Worm (Caenorhabditis elegans) whole organism, L4 larva: Measurements from ENCODE around the gene dhcr-24.

Experiments used
- D1046.2 ChIP-seq: fragments of 200-800 bp; sonication (Bioruptor generic); IDR thresholded peaks from 2 replicates; pipeline ENCODE4 v1.3.6; 2022; ENCODE audit warnings: missing genetic modification characterization, missing compliant biosample characterization
- F26F4.8 ChIP-seq: fragments of 200-800 bp; sonication (Bioruptor generic); conservative IDR thresholded peaks from 2 replicates; pipeline ENCODE4 v1.3.6; 2022; ENCODE audit warnings: missing genetic modification characterization, missing compliant biosample characterization
- R02D3.7 ChIP-seq: fragments of 150-350 bp; sonication (generic microtip); optimal IDR thresholded peaks from 3 replicates; lab custom pipeline; 2014; ENCODE audit warnings: missing biosample characterization, missing genetic modification characterization
- Y105C5A.15 ChIP-seq: fragments of 200-800 bp; sonication (Bioruptor generic); IDR thresholded peaks from 2 replicates; pipeline ENCODE4 v1.3.6; 2022; ENCODE audit warnings: missing genetic modification characterization, missing compliant biosample characterization
- Y48G9A.11 ChIP-seq: fragments of 200-800 bp; sonication (Bioruptor generic); IDR thresholded peaks from 2 replicates; pipeline ENCODE4 v1.3.6; 2022; ENCODE audit warnings: missing genetic modification reagents, missing genetic modification characterization, missing compliant biosample characterization
- aha-1 ChIP-seq: fragments of 150-350 bp; peaks from one replicate; lab custom pipeline; 2014; ENCODE audit warnings: missing biosample characterization, missing genetic modification characterization
- arid-1 ChIP-seq: fragments of 200-800 bp; sonication (Bioruptor generic); conservative IDR thresholded peaks from 2 replicates; pipeline ENCODE4 v1.3.6; 2022; ENCODE audit warnings: missing genetic modification reagents, missing genetic modification characterization, missing compliant biosample characterization
- ceh-28 ChIP-seq: fragments of 150-350 bp; optimal IDR thresholded peaks from 2 replicates; lab custom pipeline; 2014; ENCODE audit warnings: missing biosample characterization, missing genetic modification reagents, missing genetic modification characterization
- ceh-44 ChIP-seq: fragments of 200-800 bp; sonication (Bioruptor generic); IDR thresholded peaks from 2 replicates; pipeline ENCODE4 v1.3.6; 2022; ENCODE audit warnings: missing genetic modification reagents, missing genetic modification characterization, missing compliant biosample characterization
- ceh-82 ChIP-seq: sonication (generic microtip); optimal IDR thresholded peaks from 2 replicates; lab custom pipeline; 2017; ENCODE audit warnings: missing biosample characterization, missing genetic modification characterization
- ces-1 ChIP-seq: fragments of 150-350 bp; sonication (generic microtip); optimal IDR thresholded peaks from 4 replicates; lab custom pipeline; 2014; ENCODE audit warnings: missing biosample characterization, missing genetic modification reagents, missing genetic modification characterization
- daf-16 ChIP-seq, 3 experiments: sonication (generic microtip); optimal IDR thresholded peaks; 2 replicates each; lab custom pipeline; 2016 to 2017; ENCODE audit warnings: missing genetic modification characterization in 3 of 3, missing genetic modification reagents in 3 of 3, mild to moderate bottlenecking in 2 of 3, missing compliant biosample characterization in 2 of 3, missing biosample characterization in 1 of 3, moderate library complexity in 1 of 3
- daf-19 ChIP-seq: fragments of 200-800 bp; sonication (Bioruptor generic); conservative IDR thresholded peaks from 2 replicates; pipeline ENCODE4 v1.3.6; 2022; ENCODE audit warnings: missing genetic modification characterization, missing compliant biosample characterization
- dmd-6 ChIP-seq: fragments of 200-800 bp; sonication (Bioruptor generic); IDR thresholded peaks from 2 replicates; pipeline ENCODE4 v1.3.6; 2022; ENCODE audit warnings: missing genetic modification reagents, missing genetic modification characterization, missing compliant biosample characterization
- dmd-9 ChIP-seq: fragments of 200-800 bp; sonication (Bioruptor generic); IDR thresholded peaks from 2 replicates; pipeline ENCODE4 v1.3.6; 2022; ENCODE audit warnings: missing genetic modification reagents, missing genetic modification characterization, missing compliant biosample characterization
- dpl-1 ChIP-seq: fragments of 150-350 bp; optimal IDR thresholded peaks from 2 replicates; lab custom pipeline; 2014; ENCODE audit warnings: missing biosample characterization, missing genetic modification reagents, missing genetic modification characterization
- duxl-1 ChIP-seq: sonication (generic microtip); optimal IDR thresholded peaks from 2 replicates; lab custom pipeline; 2016; ENCODE audit warnings: mild to moderate bottlenecking, missing genetic modification characterization, moderate library complexity, missing compliant biosample characterization; ENCODE audit not compliant: poor library complexity
- egl-27 ChIP-seq: sonication (generic microtip); optimal IDR thresholded peaks from 3 replicates; lab custom pipeline; 2017; ENCODE audit warnings: missing biosample characterization, missing genetic modification reagents, missing genetic modification characterization
- egl-43 ChIP-seq: fragments of 200-800 bp; sonication (Bioruptor generic); IDR thresholded peaks from 2 replicates; pipeline ENCODE4 v1.3.6; 2022; ENCODE audit warnings: missing genetic modification reagents, missing genetic modification characterization, missing compliant biosample characterization
- hlh-11 ChIP-seq: fragments of 200-800 bp; sonication (Bioruptor generic); optimal IDR thresholded peaks from 2 replicates; lab custom pipeline; 2018; ENCODE audit warnings: mild to moderate bottlenecking, missing genetic modification characterization, missing compliant biosample characterization
- jun-1 ChIP-seq: fragments of 150-350 bp; optimal IDR thresholded peaks from 2 replicates; lab custom pipeline; 2014; ENCODE audit warnings: missing biosample characterization, missing genetic modification reagents, missing genetic modification characterization
- lin-1 ChIP-seq: fragments of 200-800 bp; sonication (Bioruptor generic); IDR thresholded peaks from 2 replicates; pipeline ENCODE4 v1.3.6; 2022; ENCODE audit warnings: missing genetic modification reagents, missing genetic modification characterization, missing compliant biosample characterization
- lin-13 ChIP-seq: fragments of 150-350 bp; optimal IDR thresholded peaks from 2 replicates; lab custom pipeline; 2014; ENCODE audit warnings: missing biosample characterization, missing genetic modification reagents, missing genetic modification characterization
- lin-38 ChIP-seq: fragments of 200-800 bp; sonication (Bioruptor generic); IDR thresholded peaks from 2 replicates; pipeline ENCODE4 v1.3.6; 2022; ENCODE audit warnings: missing genetic modification reagents, missing genetic modification characterization, missing compliant biosample characterization
- lsy-2 ChIP-seq, 2 experiments: fragments of 150-350 bp in 1 of 2; sonication (generic microtip) in 1 of 2; optimal IDR thresholded peaks; 2 replicates each; lab custom pipeline; 2014 to 2017; ENCODE audit warnings: missing biosample characterization in 2 of 2, missing genetic modification characterization in 2 of 2
- mxl-3 ChIP-seq: fragments of 200-800 bp; sonication (Bioruptor generic); optimal IDR thresholded peaks from 2 replicates; lab custom pipeline; 2018; ENCODE audit warnings: mild to moderate bottlenecking, missing genetic modification characterization, missing compliant biosample characterization
- nhr-111 ChIP-seq: fragments of 200-800 bp; sonication (Bioruptor generic); optimal IDR thresholded peaks from 2 replicates; lab custom pipeline; 2018; ENCODE audit warnings: mild to moderate bottlenecking, missing genetic modification characterization, missing compliant biosample characterization
- nhr-25 ChIP-seq: sonication (generic microtip); optimal IDR thresholded peaks from 2 replicates; lab custom pipeline; 2017; ENCODE audit warnings: missing genetic modification characterization, mild to moderate bottlenecking, missing compliant biosample characterization, antibody characterized with exemption, moderate library complexity, borderline replicate concordance; ENCODE audit not compliant: insufficient read depth
- nhr-28 ChIP-seq: fragments of 150-350 bp; optimal IDR thresholded peaks from 2 replicates; lab custom pipeline; 2014; ENCODE audit warnings: missing biosample characterization, missing genetic modification characterization
- nhr-41 ChIP-seq: fragments of 200-800 bp; sonication (Bioruptor generic); IDR thresholded peaks from 2 replicates; pipeline ENCODE4 v1.3.6; 2022; ENCODE audit warnings: missing genetic modification reagents, missing genetic modification characterization, missing compliant biosample characterization
- nhr-6 ChIP-seq: fragments of 150-350 bp; optimal IDR thresholded peaks from 2 replicates; lab custom pipeline; 2014; ENCODE audit warnings: missing biosample characterization, missing genetic modification characterization
- pha-4 ChIP-seq, 2 experiments: fragments of 150-350 bp in 1 of 2; fragments of 200-800 bp in 1 of 2; sonication (Bioruptor generic) in 1 of 2; IDR thresholded peaks in 1 of 2; optimal IDR thresholded peaks in 1 of 2; 2 replicates each; pipeline versions ENCODE4 v1.3.6 to Lab custom; 2014 to 2022; ENCODE audit warnings: missing genetic modification characterization in 2 of 2, missing genetic modification reagents in 2 of 2, missing biosample characterization in 1 of 2, missing compliant biosample characterization in 1 of 2
- php-3 ChIP-seq: fragments of 200-800 bp; sonication (Bioruptor generic); IDR thresholded peaks from 2 replicates; pipeline ENCODE4 v1.3.6; 2022; ENCODE audit warnings: missing genetic modification reagents, missing genetic modification characterization, missing compliant biosample characterization
- rbr-2 ChIP-seq: sonication (generic microtip); optimal IDR thresholded peaks from 2 replicates; lab custom pipeline; 2016; ENCODE audit warnings: missing genotype, missing genetic modification characterization, missing compliant biosample characterization
- set-16 ChIP-seq: fragments of 200-800 bp; sonication (Bioruptor generic); IDR thresholded peaks from 2 replicates; pipeline ENCODE4 v1.3.6; 2022; ENCODE audit warnings: missing genetic modification reagents, missing genetic modification characterization, missing compliant biosample characterization
- snpc-1.2 ChIP-seq: fragments of 200-800 bp; sonication (Bioruptor generic); IDR thresholded peaks from 2 replicates; pipeline ENCODE4 v1.3.6; 2022; ENCODE audit warnings: missing genetic modification reagents, missing genetic modification characterization, missing compliant biosample characterization
- spr-1 ChIP-seq: sonication (generic microtip); optimal IDR thresholded peaks from 2 replicates; lab custom pipeline; 2016; ENCODE audit warnings: mild to moderate bottlenecking, missing genetic modification characterization, missing compliant biosample characterization
- spr-3 ChIP-seq: fragments of 200-800 bp; sonication (Bioruptor generic); optimal IDR thresholded peaks from 2 replicates; lab custom pipeline; 2018; ENCODE audit warnings: mild to moderate bottlenecking, missing genetic modification characterization, missing compliant biosample characterization
- unc-39 ChIP-seq: sonication (generic microtip); optimal IDR thresholded peaks from 2 replicates; lab custom pipeline; 2017; ENCODE audit warnings: missing biosample characterization, missing genetic modification characterization
- unc-62 ChIP-seq, 3 experiments: fragments of 150-350 bp in 1 of 3; sonication (generic microtip); optimal IDR thresholded peaks in 2 of 3; peaks in 1 of 3; 1 replicate in 1 of 3; 2 replicates in 2 of 3; lab custom pipeline; 2014 to 2017; ENCODE audit warnings: missing biosample characterization in 3 of 3, missing genetic modification characterization in 3 of 3, missing genetic modification reagents in 3 of 3, missing genotype in 1 of 3
- zfp-3 ChIP-seq: fragments of 200-800 bp; sonication (Bioruptor generic); conservative IDR thresholded peaks from 2 replicates; pipeline ENCODE4 v1.3.6; 2022; ENCODE audit warnings: missing genetic modification reagents, missing genetic modification characterization, missing compliant biosample characterization
- ztf-11 ChIP-seq: fragments of 150-350 bp; optimal IDR thresholded peaks from 2 replicates; lab custom pipeline; 2014; ENCODE audit warnings: missing biosample characterization, missing genetic modification characterization

Gene dhcr-24

ce11 chrX:2536246-2536772, 27.6 kb downstream of the dhcr-24 start (continued):
- TF ChIP-seq nhr-6 (peak; percentile 45), nhr-25 (tag; lab: Kevin White, UChicago) (peak; percentile 79), set-16 (GFP tag; lab: Robert Waterston, UW) (peak; percentile 83), unc-62 (GFP tag; optimal IDR thresholded peaks at IDR 0.05 in 1 of 2; lab: Kevin White, UChicago) (peak in 1 of 2 experiments; percentile 99), unc-62 (tag; optimal IDR thresholded peaks at IDR 0.05; lab: Kevin White, UChicago) (no peak), rbr-2 (tag; lab: Kevin White, UChicago) (peak; percentile 85), dpl-1 (no peak), daf-16 (GFP tag; optimal IDR thresholded peaks at IDR 0.05; lab: Kevin White, UChicago) (peak in 1 of 2 experiments; percentile 87), daf-16 (tag; optimal IDR thresholded peaks at IDR 0.05; lab: Kevin White, UChicago) (no peak), ceh-28 (tag; lab: Kevin White, UChicago) (peak; percentile 60), zfp-3 (GFP tag; lab: Robert Waterston, UW) (no peak)

DNA sequence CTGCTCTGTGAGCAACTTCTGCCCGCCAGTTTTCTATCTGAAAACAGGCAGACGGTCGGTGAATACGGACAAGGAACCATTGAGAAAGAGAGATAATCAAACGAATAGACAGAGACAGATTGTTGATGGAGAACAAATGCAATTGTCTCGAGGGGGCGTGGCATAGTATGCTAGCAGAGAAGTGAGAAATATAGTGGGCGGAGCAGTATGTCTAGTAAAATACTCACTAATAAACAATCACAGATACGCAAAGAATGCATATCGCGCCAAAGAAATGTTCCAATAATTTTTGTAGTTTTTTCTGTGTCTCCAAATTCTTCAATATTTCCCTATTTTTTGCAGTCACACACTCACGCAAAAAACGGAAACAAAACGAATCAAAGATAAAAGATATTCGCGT, 31.6 kb downstream of the dhcr-24 start, which contains the start of gene tbc-12:
TSS of gene tbc-12 (minus strand) at position 101 of the 400 bp plus-strand sequence.
- no peak for TF ChIP-seq Y48G9A.11 (GFP tag; lab: Robert Waterston, UW)
- peak in 1 of 2 experiments; percentile 67 for TF ChIP-seq unc-62 (GFP tag; optimal IDR thresholded peaks at IDR 0.05 in 1 of 2; lab: Kevin White, UChicago)
- TF ChIP-seq unc-62 (tag; optimal IDR thresholded peaks at IDR 0.05; lab: Kevin White, UChicago), result no peak
- no peak for TF ChIP-seq ztf-11 (tag; lab: Kevin White, UChicago)
- TF ChIP-seq aha-1 (tag; lab: Kevin White, UChicago), result no peak
- TF ChIP-seq ces-1 (GFP tag; lab: Kevin White, UChicago), result no peak

- TF ChIP-seq nhr-6 (no peak), rbr-2 (tag; lab: Kevin White, UChicago) (peak; percentile 16), mxl-3 (no peak), spr-3 (peak; percentile 9), daf-19 (peak; percentile 80), snpc-1.2 (GFP tag; lab: Robert Waterston, UW) (peak; percentile 81), Y48G9A.11 (GFP tag; lab: Robert Waterston, UW) (peak; percentile 75), unc-39 (tag; lab: Kevin White, UChicago) (no peak), Y105C5A.15 (GFP tag; lab: Robert Waterston, UW) (no peak), nhr-28 (tag; lab: Kevin White, UChicago) (peak; percentile 8), lin-1 (GFP tag; lab: Robert Waterston, UW) (peak; percentile 43; the same call in 1 of the 2 replicates), duxl-1 (peak; percentile 65), hlh-11 (peak; percentile 39), lin-13 (GFP tag; lab: Kevin White, UChicago) (peak; percentile 29), zfp-3 (GFP tag; lab: Robert Waterston, UW) (no peak), R02D3.7 (tag; lab: Kevin White, UChicago) (no peak), F26F4.8 (GFP tag; lab: Robert Waterston, UW) (0 out of 2 replicates have a peak, but pooled peaks have one; percentile 35), spr-1 (peak; percentile 12), daf-16 (GFP tag; optimal IDR thresholded peaks at IDR 0.05; lab: Kevin White, UChicago) (peak; percentile 62 to 76), daf-16 (tag; optimal IDR thresholded peaks at IDR 0.05; lab: Kevin White, UChicago) (peak; percentile 79), egl-27 (tag; lab: Kevin White, UChicago) (no peak), arid-1 (GFP tag; lab: Robert Waterston, UW) (peak; percentile 75), lin-38 (GFP tag; lab: Robert Waterston, UW) (peak; percentile 63), egl-43 (GFP tag; lab: Robert Waterston, UW) (peak; percentile 83), php-3 (0 out of 2 replicates have a peak, but pooled peaks have one; percentile 40), nhr-41 (GFP tag; lab: Robert Waterston, UW) (peak; percentile 66; the same call in 1 of the 2 replicates), dmd-6 (peak; percentile 35), ceh-44 (0 out of 2 replicates have a peak, but pooled peaks have one; percentile 48), nhr-111 (GFP tag; lab: Kevin White, UChicago) (peak; percentile 34), D1046.2 (GFP tag; lab: Robert Waterston, UW) (peak; percentile 69; the same call in 1 of the 2 replicates), dmd-9 (GFP tag; lab: Robert Waterston, UW) (0 out of 2 replicates have a peak, but pooled peaks have one; percentile 45), pha-4 (GFP tag; IDR thresholded peaks at IDR 0.05; lab: Robert Waterston, UW) (peak; percentile 70; the same call in 1 of the 2 replicates), pha-4 (tag; optimal IDR thresholded peaks at IDR 0.05; lab: Kevin White, UChicago) (no peak), ceh-82 (tag; lab: Kevin White, UChicago) (no peak), lsy-2 (tag; optimal IDR thresholded peaks at IDR 0.05; lab: Kevin White, UChicago) (peak in 1 of 2 experiments; percentile 53), jun-1 (tag; lab: Kevin White, UChicago) (no peak)
Observed at ce11 chrX:2531276-2531675, 32.7 kb downstream of the dhcr-24 start.
